Fruit fly (Drosophila melanogaster) whole organism, adult: ENCODE measurements around the gene CG12609.
A peak's percentile ranks its signal among the peaks of the same experiment; 100 is the strongest.

Experiments used
- CG11617 ChIP-seq: fragments of 200-800 bp; sonication (Bioruptor generic); optimal IDR thresholded peaks from 2 replicates; lab custom pipeline; 2017; ENCODE audit warnings: mild to moderate bottlenecking, missing biosample characterization, missing genetic modification reagents, missing genetic modification characterization
- CG12768 ChIP-seq: fragments of 200-800 bp; sonication (Bioruptor generic); optimal IDR thresholded peaks from 2 replicates; lab custom pipeline; 2017; ENCODE audit warnings: missing biosample characterization, missing genetic modification characterization, mild to moderate bottlenecking, moderate library complexity, missing genetic modification reagents
- CG14711 ChIP-seq: fragments of 200-800 bp; sonication (Bioruptor generic); optimal IDR thresholded peaks from 2 replicates; lab custom pipeline; 2018; ENCODE audit warnings: missing biosample characterization, mild to moderate bottlenecking, missing genetic modification characterization, moderate library complexity
- CG1620 ChIP-seq: fragments of 200-800 bp; sonication (Bioruptor generic); optimal IDR thresholded peaks from 2 replicates; lab custom pipeline; 2016; ENCODE audit warnings: missing biosample characterization, missing genetic modification characterization
- CG33017 ChIP-seq: fragments of 200-800 bp; sonication (Bioruptor generic); optimal IDR thresholded peaks from 2 replicates; lab custom pipeline; 2018; ENCODE audit warnings: missing biosample characterization, mild to moderate bottlenecking, missing genetic modification characterization, moderate library complexity
- CG5204 ChIP-seq: fragments of 200-800 bp; sonication (Bioruptor generic); optimal IDR thresholded peaks from 2 replicates; lab custom pipeline; 2016; ENCODE audit warnings: missing biosample characterization, missing genetic modification characterization
- CG7045 ChIP-seq: fragments of 200-800 bp; sonication (Bioruptor generic); optimal IDR thresholded peaks from 2 replicates; lab custom pipeline; 2017; ENCODE audit warnings: missing biosample characterization, mild to moderate bottlenecking, missing genetic modification characterization
- CG7101 ChIP-seq: fragments of 200-800 bp; sonication (Bioruptor generic); optimal IDR thresholded peaks from 2 replicates; lab custom pipeline; 2018; ENCODE audit warnings: missing biosample characterization, mild to moderate bottlenecking, missing genetic modification characterization, moderate library complexity
- Clk ChIP-seq: fragments of 200-800 bp; sonication (Bioruptor generic); optimal IDR thresholded peaks from 2 replicates; lab custom pipeline; 2017; ENCODE audit warnings: missing biosample characterization, missing genetic modification characterization
- Crg-1 ChIP-seq: fragments of 200-800 bp; sonication (Bioruptor generic); optimal IDR thresholded peaks from 2 replicates; lab custom pipeline; 2016; ENCODE audit warnings: missing biosample characterization, missing genetic modification characterization
- Hr96 ChIP-seq: fragments of 200-800 bp; sonication (Bioruptor generic); optimal IDR thresholded peaks from 2 replicates; lab custom pipeline; 2016; ENCODE audit warnings: missing biosample characterization, missing genetic modification characterization
- Mnt ChIP-seq: fragments of 200-800 bp; sonication (Bioruptor generic); optimal IDR thresholded peaks from 2 replicates; lab custom pipeline; 2016; ENCODE audit warnings: missing biosample characterization, mild to moderate bottlenecking, missing genetic modification characterization
- bab1 ChIP-seq: fragments of 200-800 bp; sonication (Bioruptor generic); optimal IDR thresholded peaks from 3 replicates; lab custom pipeline; 2019; ENCODE audit warnings: missing biosample characterization, mild to moderate bottlenecking, missing genetic modification characterization, moderate library complexity
- cnc ChIP-seq, 2 experiments: fragments of >200 bp; optimal IDR thresholded peaks; 2 replicates each; lab custom pipeline; 2017
- kay ChIP-seq: fragments of 200-800 bp; sonication (Bioruptor generic); peaks from one replicate; lab custom pipeline; 2016; ENCODE audit warnings: missing biosample characterization, missing genetic modification characterization, borderline replicate concordance
- ovo ChIP-seq: fragments of 200-800 bp; sonication (Bioruptor generic); optimal IDR thresholded peaks from 2 replicates; lab custom pipeline; 2016; ENCODE audit warnings: missing biosample characterization, missing genetic modification characterization
- pad ChIP-seq: fragments of 200-800 bp; sonication (Bioruptor generic); optimal IDR thresholded peaks from 3 replicates; lab custom pipeline; 2017; ENCODE audit warnings: missing biosample characterization, missing genetic modification characterization, mild to moderate bottlenecking, moderate library complexity, missing genetic modification reagents
- tj ChIP-seq: fragments of 200-800 bp; sonication (Bioruptor generic); optimal IDR thresholded peaks from 3 replicates; lab custom pipeline; 2017; ENCODE audit warnings: missing biosample characterization, mild to moderate bottlenecking, missing genetic modification characterization, moderate library complexity
- toe ChIP-seq: fragments of 200-800 bp; sonication (Bioruptor generic); optimal IDR thresholded peaks from 2 replicates; lab custom pipeline; 2016; ENCODE audit warnings: missing biosample characterization, missing genetic modification characterization

CG12609 gene

dm6 chrX:18703875-18704274 is 44.2 kb downstream of the CG12609 start:
- TF ChIP-seq bab1 (GFP tag; lab: Kevin White, UChicago) (no peak), CG33017 (tag; lab: Kevin White, UChicago) (no peak), CG1620 (no peak), Crg-1 (GFP tag; lab: Kevin White, UChicago) (no peak), CG7101 (tag; lab: Kevin White, UChicago) (no peak), tj (GFP tag; lab: Kevin White, UChicago) (no peak), Mnt (GFP tag; lab: Kevin White, UChicago) (no peak), cnc (optimal IDR thresholded peaks at IDR 0.05; lab: Kevin White, UChicago) (no peak), CG7045 (GFP tag; lab: Kevin White, UChicago) (no peak)

DNA sequence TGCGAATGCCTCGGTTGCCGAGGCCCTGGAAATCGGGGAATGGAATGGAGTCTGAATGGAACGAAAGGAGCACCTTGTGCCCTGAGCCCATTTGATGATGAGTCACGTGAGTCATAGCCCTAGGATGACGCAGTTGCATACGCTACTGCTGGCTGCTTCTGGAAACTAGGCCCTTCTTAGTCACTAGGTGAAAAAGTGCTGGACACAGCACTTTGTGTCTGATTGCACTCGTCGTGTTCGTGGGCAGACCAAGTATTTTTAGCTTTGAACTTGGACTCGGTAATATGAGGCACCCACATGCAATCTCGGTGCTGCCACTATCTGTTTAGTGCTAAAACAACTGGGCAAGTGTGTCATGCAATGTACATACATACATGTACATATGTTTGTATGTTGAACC is 45.9 kb downstream of the CG12609 start:
- TF ChIP-seq tj (GFP tag; lab: Kevin White, UChicago) (peak; percentile 63), CG1620 (no peak), Mnt (GFP tag; lab: Kevin White, UChicago) (no peak), pad (no peak), toe (no peak)

- TF ChIP-seq CG11617 (no peak), pad (no peak), CG33017 (tag; lab: Kevin White, UChicago) (no peak), Crg-1 (GFP tag; lab: Kevin White, UChicago) (no peak), CG7045 (GFP tag; lab: Kevin White, UChicago) (no peak), CG14711 (tag; lab: Kevin White, UChicago) (no peak), ovo (GFP tag; lab: Kevin White, UChicago) (no peak), CG1620 (no peak), Mnt (GFP tag; lab: Kevin White, UChicago) (no peak), Hr96 (GFP tag; lab: Kevin White, UChicago) (no peak), CG12768 (no peak), tj (GFP tag; lab: Kevin White, UChicago) (no peak), bab1 (GFP tag; lab: Kevin White, UChicago) (no peak), toe (no peak), CG5204 (GFP tag; lab: Kevin White, UChicago) (no peak), Clk (GFP tag; lab: Kevin White, UChicago) (no peak), CG7101 (tag; lab: Kevin White, UChicago) (no peak), cnc (optimal IDR thresholded peaks at IDR 0.05; lab: Kevin White, UChicago) (no peak), kay (no peak)
Measured at dm6 chrX:18701752-18702151, 46.4 kb downstream of the CG12609 start.

dm6 chrX:18700586-18700985 is 47.5 kb downstream of the CG12609 start:
- TF ChIP-seq CG14711 (tag; lab: Kevin White, UChicago), result no peak

DNA sequence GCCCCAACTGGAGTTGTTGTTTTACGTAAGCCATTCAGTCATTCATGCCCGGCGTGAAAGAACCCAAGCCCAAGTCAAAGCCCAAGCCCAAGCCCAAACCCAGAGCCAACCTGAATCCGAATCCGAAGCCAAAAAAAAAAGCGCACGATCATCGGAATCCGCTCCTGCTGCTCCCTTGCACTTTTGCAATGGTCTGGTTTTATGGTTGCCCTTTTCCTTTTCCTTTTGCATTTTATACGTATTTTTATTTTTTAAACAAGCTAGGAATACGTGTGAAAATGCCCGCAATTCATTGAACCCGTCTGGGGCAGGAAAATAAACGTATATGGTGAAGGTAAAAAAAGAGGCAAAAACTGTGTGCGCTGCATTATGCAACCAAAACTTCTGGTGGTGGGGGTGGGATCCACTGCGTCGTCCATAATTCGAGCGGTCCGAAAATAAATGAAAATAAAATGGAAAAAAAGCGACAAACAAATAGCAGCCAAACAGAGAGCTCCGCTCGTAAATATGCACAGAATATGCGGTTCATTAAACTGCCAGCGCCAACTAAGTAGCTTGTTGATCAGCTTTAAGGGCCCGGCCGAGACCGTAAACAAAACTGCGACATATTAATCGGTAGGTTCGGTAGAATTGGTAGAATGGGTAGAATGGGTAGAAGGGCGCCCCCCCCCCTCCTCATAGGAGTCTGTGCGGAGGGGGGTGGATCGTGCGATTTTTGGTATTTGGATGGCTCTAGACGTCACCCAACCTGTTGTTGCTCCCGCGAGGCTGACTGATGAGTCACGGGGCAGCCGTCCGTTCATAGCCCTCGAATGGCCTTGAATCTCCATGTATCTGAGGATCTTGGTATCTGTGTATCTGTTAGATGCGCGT is 48.6 kb downstream of the CG12609 start:
- TF ChIP-seq tj (GFP tag; lab: Kevin White, UChicago) (peak; percentile 98), CG7045 (GFP tag; lab: Kevin White, UChicago) (no peak)
